Worm (Caenorhabditis elegans) whole organism, L1 larva: Measurements from ENCODE around the gene srj-25.
A peak's percentile ranks its signal among the peaks of the same experiment; 100 is the strongest.

Experiments
- C04F5.9 ChIP-seq: sonication (generic microtip); optimal IDR thresholded peaks from 2 replicates; lab custom pipeline; 2016; ENCODE audit warnings: missing genetic modification characterization, missing compliant biosample characterization
- C16A3.4 ChIP-seq: fragments of 150-350 bp; optimal IDR thresholded peaks from 2 replicates; lab custom pipeline; 2014; ENCODE audit warnings: missing biosample characterization, missing genetic modification characterization
- C34B4.2 ChIP-seq: sonication (generic microtip); optimal IDR thresholded peaks from 2 replicates; lab custom pipeline; 2017; ENCODE audit warnings: mild to moderate bottlenecking, missing genetic modification characterization, missing compliant biosample characterization
- Y116A8C.19 ChIP-seq: sonication (generic microtip); optimal IDR thresholded peaks from 2 replicates; lab custom pipeline; 2016; ENCODE audit warnings: missing compliant biosample characterization, missing genetic modification characterization, borderline replicate concordance
- alr-1 ChIP-seq: fragments of 200-800 bp; sonication (Bioruptor generic); optimal IDR thresholded peaks from 2 replicates; lab custom pipeline; 2018; ENCODE audit warnings: borderline replicate concordance, mild to moderate bottlenecking, missing genetic modification characterization, missing compliant biosample characterization
- ama-1 ChIP-seq: fragments of 150-350 bp; optimal IDR thresholded peaks from 2 replicates; lab custom pipeline; 2014
- ceh-82 ChIP-seq, 3 experiments: fragments of 150-350 bp in 1 of 3; sonication (generic microtip) in 2 of 3; optimal IDR thresholded peaks; 2 replicates each; lab custom pipeline; 2014 to 2017; ENCODE audit warnings: missing biosample characterization in 3 of 3, missing genetic modification characterization in 3 of 3
- ceh-88 ChIP-seq: fragments of 200-800 bp; sonication (Bioruptor generic); IDR thresholded peaks from 2 replicates; pipeline ENCODE4 v1.3.6; 2022; ENCODE audit warnings: missing genetic modification characterization, missing compliant biosample characterization
- ces-1 ChIP-seq: fragments of 150-350 bp; optimal IDR thresholded peaks from 2 replicates; lab custom pipeline; 2014; ENCODE audit warnings: missing biosample characterization, missing genetic modification reagents, missing genetic modification characterization
- dpl-1 ChIP-seq, 3 experiments: fragments of 150-350 bp in 2 of 3; sonication (generic microtip) in 1 of 3; optimal IDR thresholded peaks; 2 replicates each; lab custom pipeline; 2014 to 2017; ENCODE audit warnings: missing biosample characterization in 3 of 3, missing genetic modification characterization in 3 of 3, missing genetic modification reagents in 3 of 3
- dsc-1 ChIP-seq: sonication (generic microtip); optimal IDR thresholded peaks from 2 replicates; lab custom pipeline; 2016; ENCODE audit warnings: mild to moderate bottlenecking, missing genetic modification characterization, missing compliant biosample characterization
- efl-1 ChIP-seq, 4 experiments: fragments of 150-350 bp; optimal IDR thresholded peaks in 3 of 4; peaks in 1 of 4; 1 replicate in 1 of 4; 2 replicates in 3 of 4; lab custom pipeline; 2014; ENCODE audit warnings: missing biosample characterization in 2 of 4, missing genetic modification characterization in 2 of 4, missing genetic modification reagents in 2 of 4
- egl-13 ChIP-seq: sonication (generic microtip); optimal IDR thresholded peaks from 2 replicates; lab custom pipeline; 2016; ENCODE audit warnings: missing genotype, missing genetic modification reagents, missing genetic modification characterization, missing compliant biosample characterization
- egl-27 ChIP-seq, 2 experiments: fragments of 150-350 bp in 1 of 2; sonication (generic microtip); optimal IDR thresholded peaks; 3 replicates each; lab custom pipeline; 2017 to 2018; ENCODE audit warnings: missing biosample characterization in 2 of 2, missing genetic modification characterization in 2 of 2, missing genetic modification reagents in 2 of 2
- elt-3 ChIP-seq, 6 experiments: fragments of 150-350 bp in 1 of 6; sonication (generic microtip); optimal IDR thresholded peaks; 2 replicates each; lab custom pipeline; 2017 to 2018; ENCODE audit warnings: missing biosample characterization in 6 of 6, missing genetic modification characterization in 6 of 6, inconsistent platforms in 1 of 6
- fkh-8 ChIP-seq: sonication (generic microtip); optimal IDR thresholded peaks from 2 replicates; lab custom pipeline; 2016; ENCODE audit warnings: mild to moderate bottlenecking, missing genetic modification characterization, missing compliant biosample characterization
- fos-1 ChIP-seq: fragments of 150-350 bp; optimal IDR thresholded peaks from 2 replicates; lab custom pipeline; 2014; ENCODE audit warnings: missing biosample characterization, missing genetic modification characterization
- hlh-17 ChIP-seq: fragments of 200-800 bp; sonication (Bioruptor generic); optimal IDR thresholded peaks from 2 replicates; lab custom pipeline; 2018; ENCODE audit warnings: missing genetic modification characterization, mild to moderate bottlenecking, missing compliant biosample characterization, moderate library complexity, borderline replicate concordance
- hpl-2 ChIP-seq: fragments of 150-350 bp; optimal IDR thresholded peaks from 2 replicates; lab custom pipeline; 2014; ENCODE audit warnings: missing biosample characterization, missing genetic modification reagents, missing genetic modification characterization
- isw-1 ChIP-seq: fragments of 200-800 bp; sonication (Bioruptor generic); IDR thresholded peaks from 2 replicates; pipeline ENCODE4 v1.3.6; 2022; ENCODE audit warnings: missing genetic modification characterization, missing compliant biosample characterization
- jun-1 ChIP-seq: fragments of 150-350 bp; optimal IDR thresholded peaks from 2 replicates; lab custom pipeline; 2014; ENCODE audit warnings: missing biosample characterization, missing genetic modification reagents, missing genetic modification characterization
- lin-13 ChIP-seq: fragments of 150-350 bp; optimal IDR thresholded peaks from 2 replicates; lab custom pipeline; 2014; ENCODE audit warnings: missing biosample characterization, missing genetic modification reagents, missing genetic modification characterization
- lin-35 ChIP-seq, 2 experiments: fragments of 150-350 bp; optimal IDR thresholded peaks; 2 replicates each; lab custom pipeline; 2014; ENCODE audit warnings: missing biosample characterization in 2 of 2, missing genetic modification characterization in 2 of 2, missing genetic modification reagents in 2 of 2
- lin-39 ChIP-seq: fragments of 150-350 bp; optimal IDR thresholded peaks from 2 replicates; lab custom pipeline; 2014; ENCODE audit warnings: missing biosample characterization, missing genetic modification reagents, missing genetic modification characterization
- lir-3 ChIP-seq: sonication (generic microtip); optimal IDR thresholded peaks from 2 replicates; lab custom pipeline; 2016; ENCODE audit warnings: mild to moderate bottlenecking, missing genetic modification characterization, moderate library complexity, missing compliant biosample characterization; ENCODE audit not compliant: poor library complexity
- mab-9 ChIP-seq: fragments of 200-800 bp; sonication (Bioruptor generic); IDR thresholded peaks from 2 replicates; pipeline ENCODE4 v1.3.6; 2022; ENCODE audit warnings: missing genetic modification reagents, missing genetic modification characterization, missing compliant biosample characterization
- mef-2 ChIP-seq: fragments of 150-350 bp; optimal IDR thresholded peaks from 2 replicates; lab custom pipeline; 2014; ENCODE audit warnings: missing biosample characterization, missing genetic modification characterization
- mep-1 ChIP-seq: fragments of 150-350 bp; optimal IDR thresholded peaks from 2 replicates; lab custom pipeline; 2014; ENCODE audit warnings: missing biosample characterization, missing genetic modification characterization
- nhr-12 ChIP-seq: sonication (generic microtip); optimal IDR thresholded peaks from 2 replicates; lab custom pipeline; 2017; ENCODE audit warnings: missing biosample characterization, missing genetic modification characterization
- nhr-19 ChIP-seq: fragments of 200-800 bp; sonication (Bioruptor generic); conservative IDR thresholded peaks from 2 replicates; pipeline ENCODE4 v1.3.6; 2022; ENCODE audit warnings: missing genetic modification characterization, missing compliant biosample characterization
- nhr-28 ChIP-seq: fragments of 150-350 bp; optimal IDR thresholded peaks from 2 replicates; lab custom pipeline; 2014; ENCODE audit warnings: missing biosample characterization, missing genetic modification characterization
- nhr-71 ChIP-seq: sonication (generic microtip); optimal IDR thresholded peaks from 2 replicates; lab custom pipeline; 2016; ENCODE audit warnings: mild to moderate bottlenecking, missing genetic modification characterization, moderate library complexity, missing compliant biosample characterization
- nhr-84 ChIP-seq: sonication (generic microtip); optimal IDR thresholded peaks from 2 replicates; lab custom pipeline; 2017; ENCODE audit warnings: missing biosample characterization, missing genetic modification characterization
- nhr-85 ChIP-seq: sonication (generic microtip); peaks from one replicate; lab custom pipeline; 2016; ENCODE audit warnings: missing genetic modification characterization, inconsistent platforms, missing compliant biosample characterization
- nhr-90 ChIP-seq: sonication (generic microtip); optimal IDR thresholded peaks from 2 replicates; lab custom pipeline; 2016; ENCODE audit warnings: mild to moderate bottlenecking, missing genetic modification characterization, missing compliant biosample characterization; ENCODE audit not compliant: poor library complexity
- rnt-1 ChIP-seq: sonication (generic microtip); optimal IDR thresholded peaks from 2 replicates; lab custom pipeline; 2016; ENCODE audit warnings: mild to moderate bottlenecking, missing genetic modification characterization, moderate library complexity, missing compliant biosample characterization
- skn-1 ChIP-seq: fragments of 150-350 bp; optimal IDR thresholded peaks from 2 replicates; lab custom pipeline; 2014; ENCODE audit warnings: missing biosample characterization, missing genetic modification characterization
- snpc-4 ChIP-seq: fragments of 150-350 bp; optimal IDR thresholded peaks from 2 replicates; lab custom pipeline; 2014; ENCODE audit warnings: missing biosample characterization, missing genetic modification characterization
- sox-4 ChIP-seq: sonication (generic microtip); optimal IDR thresholded peaks from 2 replicates; lab custom pipeline; 2016; ENCODE audit warnings: missing genetic modification characterization, missing compliant biosample characterization
- sptf-1 ChIP-seq: fragments of 150-350 bp; optimal IDR thresholded peaks from 2 replicates; lab custom pipeline; 2014; ENCODE audit warnings: missing biosample characterization, missing genetic modification characterization
- sup-37 ChIP-seq: fragments of 200-800 bp; sonication (Bioruptor generic); optimal IDR thresholded peaks from 2 replicates; lab custom pipeline; 2018; ENCODE audit warnings: mild to moderate bottlenecking, missing genetic modification characterization, missing compliant biosample characterization
- swsn-7 ChIP-seq: sonication (generic microtip); optimal IDR thresholded peaks from 2 replicates; lab custom pipeline; 2016; ENCODE audit warnings: missing genetic modification characterization, missing compliant biosample characterization
- unc-30 ChIP-seq: sonication (generic microtip); optimal IDR thresholded peaks from 2 replicates; lab custom pipeline; 2017; ENCODE audit warnings: missing biosample characterization, missing genetic modification characterization
- unc-62 ChIP-seq: fragments of 150-350 bp; optimal IDR thresholded peaks from 2 replicates; lab custom pipeline; 2014; ENCODE audit warnings: missing biosample characterization, missing genetic modification reagents, missing genetic modification characterization

Gene srj-25

ce11 chrV:736171-736570 lies at the start of gene srj-25:
Gene srj-25, minus strand, starts transcription at chrV:736271.
- TF ChIP-seq mef-2 (tag; lab: Kevin White, UChicago) = no peak
- TF ChIP-seq swsn-7 (tag; lab: Kevin White, UChicago) = no peak
- TF ChIP-seq dpl-1 (GFP tag; optimal IDR thresholded peaks at IDR 0.05; lab: Kevin White, UChicago) = no peak
- TF ChIP-seq ces-1 = no peak
- TF ChIP-seq snpc-4 (tag; lab: Kevin White, UChicago) = no peak
- no peak for TF ChIP-seq alr-1
- no peak for TF ChIP-seq jun-1 (tag; lab: Kevin White, UChicago)
- no peak for TF ChIP-seq ceh-82 (tag; optimal IDR thresholded peaks at IDR 0.05; lab: Kevin White, UChicago)
- no peak for TF ChIP-seq nhr-71 (tag; lab: Kevin White, UChicago)
- TF ChIP-seq nhr-28 = no peak
- TF ChIP-seq C16A3.4 (tag; lab: Kevin White, UChicago) = no peak
- TF ChIP-seq egl-27 (tag; optimal IDR thresholded peaks at IDR 0.05; lab: Kevin White, UChicago) = no peak
- TF ChIP-seq lin-13 (GFP tag; lab: Kevin White, UChicago) = no peak
- no peak for TF ChIP-seq unc-62
- TF ChIP-seq lin-35 (GFP tag; optimal IDR thresholded peaks at IDR 0.05; lab: Kevin White, UChicago) = no peak

- TF ChIP-seq lin-13 (GFP tag; lab: Kevin White, UChicago) = no peak
- peak; percentile 40 for TF ChIP-seq dsc-1 (tag; lab: Kevin White, UChicago)
- no peak for TF ChIP-seq lin-39
- no peak for TF ChIP-seq ces-1
- no peak for TF ChIP-seq C04F5.9 (tag; lab: Kevin White, UChicago)
These were observed 46.4 kb upstream of the srj-25 start, which contains the start of gene srab-16 for ce11 chrV:782432-782831. Gene srab-16, plus strand, starts transcription at chrV:782732.

ce11 chrV:779999-780398 lies 43.9 kb upstream of the srj-25 start, which contains the start of gene srbc-60:
Gene srbc-60, plus strand, starts transcription at chrV:780299.
- TF ChIP-seq fkh-8 (peak; percentile 18), hpl-2 (GFP tag; lab: Kevin White, UChicago) (no peak), rnt-1 (tag; lab: Kevin White, UChicago) (no peak), mab-9 (no peak), nhr-85 (no peak), ces-1 (no peak), nhr-84 (tag; lab: Kevin White, UChicago) (no peak), fos-1 (tag; lab: Kevin White, UChicago) (no peak)

ce11 chrV:778339-778738 lies 42.3 kb upstream of the srj-25 start, which contains the start of gene srbc-59:
Gene srbc-59, plus strand, starts transcription at chrV:778639.
- TF ChIP-seq nhr-84 (tag; lab: Kevin White, UChicago) (no peak), ama-1 (lab: Kevin White, UChicago) (no peak), ceh-88 (GFP tag; lab: Robert Waterston, UW) (no peak), Y116A8C.19 (tag; lab: Kevin White, UChicago) (no peak), dsc-1 (tag; lab: Kevin White, UChicago) (no peak), dpl-1 (GFP tag; optimal IDR thresholded peaks at IDR 0.05; lab: Kevin White, UChicago) (no peak), mep-1 (tag; lab: Kevin White, UChicago) (no peak), nhr-12 (tag; lab: Kevin White, UChicago) (no peak), sptf-1 (no peak), lin-39 (no peak), lir-3 (tag; lab: Kevin White, UChicago) (no peak), unc-30 (tag; lab: Kevin White, UChicago) (no peak), lin-35 (GFP tag; optimal IDR thresholded peaks at IDR 0.05; lab: Kevin White, UChicago) (no peak), skn-1 (tag; lab: Kevin White, UChicago) (no peak), sup-37 (GFP tag; lab: Kevin White, UChicago) (no peak), C34B4.2 (no peak)

ce11 chrV:777285-777684 lies 41.2 kb upstream of the srj-25 start, which contains the start of gene R09E12.9:
Gene R09E12.9, plus strand, starts transcription at chrV:777600.
- TF ChIP-seq egl-13 (tag; lab: Kevin White, UChicago) = no peak
- peak; percentile 37 to 39 for TF ChIP-seq efl-1 (optimal IDR thresholded peaks at IDR 0.05; lab: Kevin White, UChicago)
- peak; percentile 28 to 90 for TF ChIP-seq efl-1 (GFP tag; optimal IDR thresholded peaks at IDR 0.05 in 1 of 2; lab: Kevin White, UChicago)
- TF ChIP-seq nhr-90 (tag; lab: Kevin White, UChicago) = peak; percentile 29
- no peak for TF ChIP-seq Y116A8C.19 (tag; lab: Kevin White, UChicago)
- TF ChIP-seq swsn-7 (tag; lab: Kevin White, UChicago) = peak; percentile 10
- TF ChIP-seq elt-3 (tag; optimal IDR thresholded peaks at IDR 0.05; lab: Kevin White, UChicago) = peak in 1 of 6 experiments; percentile 27
- TF ChIP-seq hlh-17 (GFP tag; lab: Kevin White, UChicago) = no peak
- TF ChIP-seq sox-4 (tag; lab: Kevin White, UChicago) = no peak
- TF ChIP-seq dpl-1 (GFP tag; optimal IDR thresholded peaks at IDR 0.05; lab: Kevin White, UChicago) = peak in 2 of 3 experiments; percentile 24 to 26
- no peak for TF ChIP-seq C34B4.2
- peak; percentile 6 to 57 for TF ChIP-seq lin-35 (GFP tag; optimal IDR thresholded peaks at IDR 0.05; lab: Kevin White, UChicago)
- TF ChIP-seq mef-2 (tag; lab: Kevin White, UChicago) = no peak
- no peak for TF ChIP-seq nhr-84 (tag; lab: Kevin White, UChicago)
- TF ChIP-seq isw-1 (GFP tag; lab: Robert Waterston, UW) = no peak
- peak; percentile 40 for TF ChIP-seq nhr-19 (GFP tag; lab: Robert Waterston, UW)
